Worm (Caenorhabditis elegans): ENCODE results near the gene srw-98.

ce11 chrV:1678228-1678627 is at the start of gene srw-98:
- TF ChIP-seq lin-13 (tag; optimal IDR thresholded peaks at IDR 0.05) = no peak
- TF ChIP-seq nhr-12 (tag; optimal IDR thresholded peaks at IDR 0.05) = no peak
- no peak for TF ChIP-seq blmp-1 (tag; optimal IDR thresholded peaks at IDR 0.05)
- no peak for TF ChIP-seq lsy-2 (tag; optimal IDR thresholded peaks at IDR 0.05)
- TF ChIP-seq cnd-1 (tag; optimal IDR thresholded peaks at IDR 0.05) = no peak
- no peak for TF ChIP-seq snpc-4 (tag; optimal IDR thresholded peaks at IDR 0.05)
